Worm (Caenorhabditis elegans): ENCODE measurements around the gene F36D4.6.
"Not testable (repeated sequence)": the region's sequence is repeated elsewhere in the genome, so short reads cannot be mapped to it uniquely, and the experiment has no call there.

The F36D4.6 gene

ce11 chrV:9439315-9440002 is 12.5 kb upstream of the F36D4.6 start, which contains the start of gene Y54B9A.1:
Gene Y54B9A.1 (minus strand): TSS chrV:9439549.
- TF ChIP-seq dao-5, W03F9.2, him-1 (tag; optimal IDR thresholded peaks at IDR 0.05): not testable (repeated sequence)

ce11 chrV:9425593-9425992 is 1.4 kb downstream of the F36D4.6 start, which contains the start of gene F36D4.5:
Gene F36D4.5 (minus strand): TSS chrV:9425817.
- TF ChIP-seq W03F9.2 (tag; optimal IDR thresholded peaks at IDR 0.05) (peak; percentile 35), dao-5 (tag; optimal IDR thresholded peaks at IDR 0.05) (no peak)

ce11 chrV:9424514-9424913 is 2.5 kb downstream of the F36D4.6 start:
- TF ChIP-seq dao-5 (tag; optimal IDR thresholded peaks at IDR 0.05): no peak
- TF ChIP-seq W03F9.2 (tag; optimal IDR thresholded peaks at IDR 0.05): no peak
- no peak for TF ChIP-seq him-1 (tag; optimal IDR thresholded peaks at IDR 0.05)

ce11 chrV:9423539-9423938 is 3.4 kb downstream of the F36D4.6 start:
- TF ChIP-seq dao-5 (tag; optimal IDR thresholded peaks at IDR 0.05): no peak
- no peak for TF ChIP-seq him-1 (tag; optimal IDR thresholded peaks at IDR 0.05)
- TF ChIP-seq W03F9.2 (tag; optimal IDR thresholded peaks at IDR 0.05): no peak

ce11 chrV:9422745-9423144 is 4.2 kb downstream of the F36D4.6 start:
- TF ChIP-seq dao-5 (tag; optimal IDR thresholded peaks at IDR 0.05) (no peak), him-1 (tag; optimal IDR thresholded peaks at IDR 0.05) (no peak), W03F9.2 (tag; optimal IDR thresholded peaks at IDR 0.05) (no peak)

- TF ChIP-seq him-1 (tag; optimal IDR thresholded peaks at IDR 0.05) (no peak), dao-5 (tag; optimal IDR thresholded peaks at IDR 0.05) (no peak), W03F9.2 (tag; optimal IDR thresholded peaks at IDR 0.05) (no peak)
These were observed 10.4 kb downstream of the F36D4.6 start, which contains the start of gene F36D4.1 for ce11 chrV:9416624-9417023. Gene F36D4.1 (plus strand): TSS chrV:9416924.

- TF ChIP-seq W03F9.2 (tag; optimal IDR thresholded peaks at IDR 0.05) (no peak), dao-5 (tag; optimal IDR thresholded peaks at IDR 0.05) (no peak), him-1 (tag; optimal IDR thresholded peaks at IDR 0.05) (no peak)
These were observed 12.5 kb downstream of the F36D4.6 start, which contains the start of gene F36D4.4 for ce11 chrV:9414516-9414915. Gene F36D4.4 (minus strand): TSS chrV:9414616.

ce11 chrV:9408869-9409268 is 18.1 kb downstream of the F36D4.6 start:
- TF ChIP-seq him-1 (tag; optimal IDR thresholded peaks at IDR 0.05) (no peak), dao-5 (tag; optimal IDR thresholded peaks at IDR 0.05) (no peak)

- TF ChIP-seq W03F9.2 (tag; optimal IDR thresholded peaks at IDR 0.05) (no peak), dao-5 (tag; optimal IDR thresholded peaks at IDR 0.05) (no peak), him-1 (tag; optimal IDR thresholded peaks at IDR 0.05) (no peak)
These were observed 20.1 kb downstream of the F36D4.6 start for ce11 chrV:9406890-9407289.

ce11 chrV:9399886-9400373 is 27.0 kb downstream of the F36D4.6 start, which contains the start of gene trpp-4:
Gene trpp-4 (plus strand): TSS chrV:9400327.
- TF ChIP-seq him-1 (tag; optimal IDR thresholded peaks at IDR 0.05) (no peak), dao-5 (tag; optimal IDR thresholded peaks at IDR 0.05) (no peak), W03F9.2 (tag; optimal IDR thresholded peaks at IDR 0.05) (no peak)

- TF ChIP-seq dao-5 (tag; optimal IDR thresholded peaks at IDR 0.05) (no peak), him-1 (tag; optimal IDR thresholded peaks at IDR 0.05) (no peak), W03F9.2 (tag; optimal IDR thresholded peaks at IDR 0.05) (no peak)
These were observed 31.9 kb downstream of the F36D4.6 start for ce11 chrV:9394938-9395639.

ce11 chrV:9391959-9392358 is 35.0 kb downstream of the F36D4.6 start:
- TF ChIP-seq dao-5 (tag; optimal IDR thresholded peaks at IDR 0.05): no peak
- no peak for TF ChIP-seq W03F9.2 (tag; optimal IDR thresholded peaks at IDR 0.05)
- no peak for TF ChIP-seq him-1 (tag; optimal IDR thresholded peaks at IDR 0.05)

- TF ChIP-seq W03F9.2 (tag; optimal IDR thresholded peaks at IDR 0.05) (no peak), dao-5 (tag; optimal IDR thresholded peaks at IDR 0.05) (no peak), him-1 (tag; optimal IDR thresholded peaks at IDR 0.05) (no peak)
These were observed 40.8 kb downstream of the F36D4.6 start, which contains the start of gene hum-2 for ce11 chrV:9386143-9386542. Gene hum-2 (plus strand): TSS chrV:9386175.

ce11 chrV:9384949-9385348 is 42.0 kb downstream of the F36D4.6 start:
- TF ChIP-seq him-1 (tag; optimal IDR thresholded peaks at IDR 0.05) (no peak), W03F9.2 (tag; optimal IDR thresholded peaks at IDR 0.05) (no peak), dao-5 (tag; optimal IDR thresholded peaks at IDR 0.05) (no peak)

All from whole organism, L4/young adult.